Worm (Caenorhabditis elegans): ENCODE data around the gene F25A2.1.

The F25A2.1 gene

DNA sequence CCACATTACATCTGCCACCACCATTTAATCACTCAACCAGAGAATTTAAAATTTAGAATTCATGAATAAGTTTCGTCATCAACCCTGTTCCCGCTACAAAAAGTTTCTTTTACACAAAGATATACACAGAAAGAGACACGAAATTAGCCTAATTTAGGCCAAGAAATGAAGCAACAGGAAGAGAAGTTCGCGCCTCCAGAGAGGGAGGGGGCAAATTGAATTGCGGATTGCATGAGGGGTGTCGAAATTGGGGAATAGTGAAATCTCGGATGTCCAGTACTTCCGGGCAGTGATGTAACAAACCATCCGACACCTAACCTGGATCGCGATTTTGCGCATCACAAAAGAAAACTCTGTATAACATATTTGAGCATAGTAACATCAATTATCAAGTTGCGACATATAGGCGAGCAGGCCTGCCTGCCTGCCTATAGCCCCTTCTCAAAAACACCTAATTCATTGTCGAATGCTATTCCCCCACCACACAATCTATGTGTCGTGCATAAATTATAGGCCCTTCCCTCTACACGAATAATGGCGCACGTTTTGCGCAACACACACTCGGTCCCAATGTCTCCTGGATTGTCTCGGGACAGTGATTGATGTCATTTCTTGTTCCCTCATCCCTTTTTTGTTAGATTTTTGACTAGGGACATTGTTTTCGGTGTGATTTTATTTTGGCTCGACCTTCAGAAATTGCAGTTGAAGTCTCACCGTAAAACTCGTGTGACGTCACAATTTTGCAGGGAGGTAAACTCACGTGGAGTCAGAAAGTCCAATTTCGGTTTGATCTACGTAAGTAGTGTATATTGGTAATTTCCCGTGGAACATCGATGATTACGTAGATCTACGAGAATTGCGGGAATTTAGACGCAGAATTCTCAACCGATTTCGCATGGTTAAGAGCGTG is 48.6 kb downstream of the F25A2.1 start:
- no peak for TF ChIP-seq unc-62 (GFP tag; optimal IDR thresholded peaks at IDR 0.05)

DNA sequence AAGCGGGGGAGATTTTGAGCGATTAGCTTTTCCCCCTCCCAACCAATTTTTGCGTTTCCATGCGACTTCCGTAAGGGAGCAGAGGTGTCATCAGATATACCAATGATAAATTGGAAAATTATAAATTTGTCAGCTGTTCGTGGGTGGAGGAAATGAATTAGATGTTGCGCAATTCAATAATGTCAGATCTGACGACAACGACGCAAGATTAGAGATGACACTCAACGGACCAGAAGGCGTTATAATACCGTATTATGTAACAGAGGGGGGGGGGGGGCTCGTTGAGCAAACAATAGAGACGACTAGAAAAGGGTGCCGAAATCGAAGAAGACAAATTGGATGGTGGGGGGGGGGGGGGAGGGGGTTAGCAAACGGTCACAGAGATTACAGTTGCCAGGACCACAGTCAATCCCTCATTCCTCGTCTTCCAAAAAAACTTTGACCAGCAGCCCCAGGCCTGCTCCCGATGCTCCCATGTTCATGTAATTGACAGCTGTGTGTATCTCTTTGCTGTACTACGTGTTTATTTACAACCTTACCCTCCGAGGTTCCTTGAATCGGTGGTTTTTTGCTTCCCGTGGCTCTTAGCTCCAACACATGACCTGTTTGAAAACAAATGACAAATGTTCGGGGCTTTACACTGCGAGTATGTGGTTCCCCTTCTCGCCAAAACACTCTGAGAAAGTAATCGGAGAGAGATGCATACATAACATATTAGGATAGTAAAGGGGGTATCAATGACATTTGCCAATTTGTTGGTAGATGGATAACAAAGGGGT is 49.7 kb downstream of the F25A2.1 start:
- TF ChIP-seq unc-62 (GFP tag; optimal IDR thresholded peaks at IDR 0.05), result no peak

DNA sequence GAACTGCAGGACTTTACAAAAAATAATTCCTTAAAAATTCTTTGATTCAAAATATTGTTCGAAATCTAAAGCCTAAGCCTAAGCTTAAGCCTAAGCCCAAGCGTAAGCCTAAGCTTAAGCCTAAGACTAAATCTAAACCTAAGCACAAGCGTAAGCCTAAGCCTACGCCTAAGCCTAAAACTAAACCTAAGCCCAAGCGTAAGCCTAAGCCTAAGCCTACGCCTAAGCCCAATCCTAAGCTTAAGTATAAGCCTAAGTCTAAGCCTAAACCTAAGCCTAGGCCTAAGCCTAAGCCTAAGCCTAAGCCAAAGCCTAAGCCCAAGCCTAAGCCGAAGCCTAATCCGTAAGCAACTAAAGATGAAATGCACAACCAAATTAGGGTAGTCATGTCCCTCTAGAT is 51.2 kb downstream of the F25A2.1 start:
- no peak for TF ChIP-seq unc-62 (GFP tag; optimal IDR thresholded peaks at IDR 0.05)

Measured in whole organism, dauer.